Fruit fly (Drosophila melanogaster): ENCODE measurements around the gene CG43084.

Gene CG43084

DNA sequence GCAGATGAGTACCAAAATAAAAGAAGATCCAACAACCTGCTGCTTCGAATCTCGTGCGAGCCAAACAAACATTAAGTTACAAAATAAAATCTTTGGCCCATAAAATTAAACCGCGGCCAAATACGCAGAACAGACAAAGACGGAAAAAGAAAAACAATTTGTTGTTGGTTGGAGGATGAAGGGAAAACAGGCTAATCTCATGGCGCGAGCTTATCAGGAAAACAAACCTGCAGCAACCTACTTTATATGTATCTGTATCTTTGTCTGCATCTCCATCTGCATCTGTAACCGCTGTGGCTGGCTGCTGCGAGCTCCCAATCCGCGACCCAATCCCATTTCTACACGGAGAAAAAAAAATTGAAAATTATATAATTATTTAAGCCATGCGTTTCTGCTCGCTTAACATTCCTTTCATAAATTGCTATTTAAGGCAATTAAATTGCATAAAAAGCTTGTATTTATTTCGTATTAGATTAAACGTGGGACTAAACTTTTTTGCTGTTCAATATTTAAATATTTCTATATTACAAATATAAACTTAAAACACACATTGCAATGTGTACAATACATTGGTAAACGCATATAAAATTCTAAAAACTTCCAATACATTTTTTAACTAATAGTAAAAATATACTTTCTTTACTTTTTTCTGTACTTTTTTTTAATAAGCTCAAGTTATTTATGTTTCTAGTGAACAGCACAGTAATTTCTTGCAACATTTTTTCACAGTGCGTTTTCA, 42.3 kb downstream of the CG43084 start:
- TF ChIP-seq CTCF (optimal IDR thresholded peaks at IDR 0.05): no peak
- TF ChIP-seq CG8478 (optimal IDR thresholded peaks at IDR 0.05): no peak

dm6 chr3L:15694406-15694805, 43.8 kb downstream of the CG43084 start:
- TF ChIP-seq CTCF (optimal IDR thresholded peaks at IDR 0.05) (no peak), CG8478 (optimal IDR thresholded peaks at IDR 0.05) (no peak)

dm6 chr3L:15695195-15695594, 44.5 kb downstream of the CG43084 start:
- TF ChIP-seq CG8478 (optimal IDR thresholded peaks at IDR 0.05) (no peak), CTCF (optimal IDR thresholded peaks at IDR 0.05) (no peak)

- TF ChIP-seq CG8478 (optimal IDR thresholded peaks at IDR 0.05) (no peak), CTCF (optimal IDR thresholded peaks at IDR 0.05) (no peak)
Observed at dm6 chr3L:15697916-15698315, 47.3 kb downstream of the CG43084 start.

DNA sequence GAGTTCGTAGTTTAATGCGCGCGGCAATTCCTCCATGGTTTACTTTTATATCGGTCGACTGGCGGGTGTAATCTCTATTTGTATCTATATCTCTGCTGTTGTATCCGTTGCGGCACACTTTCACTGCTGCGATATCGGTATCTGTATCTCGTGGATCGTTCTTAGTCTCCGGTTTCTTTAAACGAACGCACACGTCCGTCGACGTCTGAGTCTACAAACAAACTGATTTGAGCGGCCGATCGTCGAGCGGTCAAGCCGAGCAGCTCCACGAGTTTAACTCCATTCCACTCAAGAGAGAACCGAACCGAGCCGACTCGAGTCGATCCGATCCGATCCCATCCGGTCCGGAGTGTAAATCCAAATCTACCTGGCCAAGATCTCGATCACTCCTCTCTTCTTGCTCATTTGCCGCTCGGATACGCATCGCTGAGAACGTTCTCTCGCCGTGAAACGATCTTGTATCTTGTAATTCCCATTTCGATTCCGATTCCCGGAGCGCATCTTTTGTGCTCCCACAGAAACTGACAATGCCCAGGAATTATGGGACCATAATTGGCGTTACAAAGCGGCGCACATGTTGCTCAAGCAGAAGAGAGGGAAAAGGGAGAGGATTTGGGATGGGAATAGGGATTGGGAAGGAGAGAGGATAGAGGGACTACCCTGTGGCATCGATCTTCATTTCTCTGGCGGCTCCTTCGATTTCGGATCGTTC, 49.1 kb downstream of the CG43084 start, which contains the start of gene comm2:
Gene comm2 (minus strand): TSS at position 225 of the 712 bp plus-strand sequence.
- no peak for TF ChIP-seq CG8478 (optimal IDR thresholded peaks at IDR 0.05)
- no peak for TF ChIP-seq CTCF (optimal IDR thresholded peaks at IDR 0.05)

DNA sequence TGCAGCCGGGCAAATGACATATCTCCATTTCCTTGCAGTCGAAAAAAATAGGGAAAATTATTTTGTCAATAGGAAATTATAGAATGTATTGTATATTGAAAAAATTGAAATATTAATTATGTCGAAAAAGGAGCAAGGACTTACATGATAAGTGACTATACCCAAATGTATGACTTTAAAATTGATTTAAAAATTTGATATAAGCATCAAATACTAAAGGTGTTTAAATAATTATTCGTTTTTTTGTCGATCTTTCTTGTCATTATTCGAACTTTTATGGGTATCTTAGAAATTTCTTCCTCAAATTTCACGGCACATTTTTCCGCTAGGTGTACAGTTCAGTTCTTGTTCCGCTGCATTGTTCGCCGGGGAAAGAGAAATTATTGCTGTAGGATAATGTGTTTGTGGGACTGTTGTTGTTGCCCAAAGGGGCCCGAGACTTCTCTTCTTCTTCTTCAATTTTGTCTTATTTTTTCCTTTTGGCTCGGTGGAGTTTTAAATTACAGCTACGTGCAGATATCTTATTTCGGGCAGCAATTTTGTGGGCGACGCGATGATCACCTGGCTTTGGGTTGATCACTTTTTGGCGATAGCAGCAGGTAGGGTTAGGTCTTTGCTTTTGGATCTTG, 49.8 kb downstream of the CG43084 start:
- TF ChIP-seq CTCF (optimal IDR thresholded peaks at IDR 0.05): no peak
